Worm (Caenorhabditis elegans): Measurements from ENCODE around the gene F11D5.6.

DNA sequence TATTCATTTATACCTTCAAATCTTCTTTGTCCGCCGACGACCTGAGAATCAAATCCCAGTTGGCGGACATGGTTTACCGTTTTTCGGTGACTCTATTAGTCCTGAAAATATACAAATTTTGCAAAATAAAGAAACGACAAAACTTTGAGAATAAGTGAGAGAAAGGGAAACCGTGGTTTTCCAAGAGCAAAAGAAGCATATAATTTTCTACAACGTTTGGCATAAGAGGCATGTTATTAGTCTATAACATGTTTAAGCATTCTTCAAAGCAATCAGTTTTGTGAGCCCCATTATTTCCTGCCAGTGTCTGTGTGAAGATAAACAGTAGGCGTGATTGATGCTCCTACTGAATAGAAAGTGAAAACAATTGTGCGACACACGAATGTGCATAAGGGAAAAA, 45.9 kb downstream of the F11D5.6 start, which contains the start of gene K09C4.10:
- TF ChIP-seq tbx-2 (tag; optimal IDR thresholded peaks at IDR 0.05) (no peak), dmd-4 (tag; optimal IDR thresholded peaks at IDR 0.05; ENCODE audit: borderline replicate concordance) (no peak), tbx-7 (tag; optimal IDR thresholded peaks at IDR 0.05) (no peak), fkh-10 (GFP tag; optimal IDR thresholded peaks at IDR 0.05) (no peak), pha-4 (tag; optimal IDR thresholded peaks at IDR 0.05) (no peak), nfya-1 (tag; optimal IDR thresholded peaks at IDR 0.05) (no peak), pros-1 (tag; optimal IDR thresholded peaks at IDR 0.05) (no peak), nhr-11 (tag; optimal IDR thresholded peaks at IDR 0.05) (no peak), dve-1 (tag; optimal IDR thresholded peaks at IDR 0.05) (no peak), unc-42 (tag; optimal IDR thresholded peaks at IDR 0.05) (no peak), ttx-3 (tag; optimal IDR thresholded peaks at IDR 0.05) (no peak)
